Worm (Caenorhabditis elegans) whole organism, L4 larva: ENCODE results near the gene rer-1.

ENCODE experiments used
- ama-1 ChIP-seq: fragments of 150-350 bp; optimal IDR thresholded peaks from 2 replicates; lab custom pipeline; 2014; ENCODE audit warnings: inconsistent platforms, mixed read lengths
- ces-1 ChIP-seq: fragments of 150-350 bp; sonication (generic microtip); optimal IDR thresholded peaks from 4 replicates; lab custom pipeline; 2014; ENCODE audit warnings: missing biosample characterization, missing genetic modification reagents, missing genetic modification characterization
- nhr-11 ChIP-seq: fragments of 150-350 bp; optimal IDR thresholded peaks from 2 replicates; lab custom pipeline; 2014; ENCODE audit warnings: missing biosample characterization, missing genetic modification characterization
- nhr-6 ChIP-seq: fragments of 150-350 bp; optimal IDR thresholded peaks from 2 replicates; lab custom pipeline; 2014; ENCODE audit warnings: missing biosample characterization, missing genetic modification characterization

DNA sequence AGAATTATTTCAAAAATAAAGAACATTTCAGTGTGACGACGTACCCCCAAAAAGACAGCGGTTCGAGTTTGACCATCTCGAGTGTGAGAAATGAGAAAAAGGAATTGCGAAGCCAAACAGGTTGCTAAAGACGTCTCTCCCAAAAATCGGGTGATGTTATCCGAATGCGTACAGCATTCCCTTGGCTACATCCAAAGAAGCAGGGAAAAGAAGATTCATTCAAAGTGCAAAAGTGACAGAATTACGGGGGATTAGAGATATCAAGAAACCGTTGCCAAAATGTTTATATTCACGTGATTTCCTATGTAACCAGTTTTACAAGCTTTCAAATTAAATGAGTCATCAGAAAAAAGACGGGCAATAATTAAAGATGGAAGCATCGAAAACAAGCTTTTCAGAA, 42.8 kb downstream of the rer-1 start:
- TF ChIP-seq ama-1, result no peak
- TF ChIP-seq nhr-11 (tag; lab: Kevin White, UChicago), result no peak
- TF ChIP-seq nhr-6, result no peak
- no peak for TF ChIP-seq ces-1 (GFP tag; lab: Kevin White, UChicago)
